Fruit fly (Drosophila melanogaster) whole organism, embryonic: ENCODE measurements around the gene CG32639.

Experiments used
- Adf1 ChIP-seq: fragments of 200-800 bp; sonication (Bioruptor generic); IDR thresholded peaks from 2 replicates; pipeline ENCODE4 v1.3.6; 2022; ENCODE audit warnings: missing biosample characterization, missing genetic modification characterization
- Bgb ChIP-seq: fragments of 200-800 bp; sonication (Bioruptor generic); IDR thresholded peaks from 2 replicates; pipeline ENCODE4 v1.3.6; 2022; ENCODE audit warnings: missing biosample characterization, missing genetic modification characterization; ENCODE audit not compliant: partially characterized antibody
- Blimp-1 ChIP-seq: fragments of 200-800 bp; sonication (Bioruptor generic); optimal IDR thresholded peaks from 3 replicates; lab custom pipeline; 2018; ENCODE audit warnings: missing biosample characterization, missing genetic modification characterization, mild to moderate bottlenecking, moderate library complexity, missing genetic modification reagents
- CG1024 ChIP-seq: fragments of 200-800 bp; sonication (Bioruptor generic); IDR thresholded peaks from 2 replicates; pipeline ENCODE4 v1.3.6; 2022; ENCODE audit warnings: missing biosample characterization, missing genetic modification characterization
- CG11696 ChIP-seq: fragments of 200-800 bp; sonication (Bioruptor generic); IDR thresholded peaks from 2 replicates; pipeline ENCODE4 v1.3.6; 2022; ENCODE audit warnings: missing biosample characterization, missing genetic modification characterization
- CG12769 ChIP-seq: fragments of 200-800 bp; sonication (Bioruptor generic); optimal IDR thresholded peaks from 2 replicates; lab custom pipeline; 2019; ENCODE audit warnings: missing biosample characterization, mild to moderate bottlenecking, missing genetic modification characterization, moderate library complexity
- CG13287 ChIP-seq: fragments of 200-800 bp; sonication (Bioruptor generic); IDR thresholded peaks from 2 replicates; pipeline ENCODE4 v1.3.6; 2022; ENCODE audit warnings: missing biosample characterization, missing genetic modification characterization; ENCODE audit not compliant: partially characterized antibody
- CG15601 ChIP-seq: fragments of 200-800 bp; sonication (Bioruptor generic); optimal IDR thresholded peaks from 3 replicates; lab custom pipeline; 2019; ENCODE audit warnings: missing biosample characterization, mild to moderate bottlenecking, missing genetic modification characterization, moderate library complexity
- CG17385 ChIP-seq: fragments of 200-800 bp; sonication (Bioruptor generic); optimal IDR thresholded peaks from 3 replicates; lab custom pipeline; 2018; ENCODE audit warnings: missing biosample characterization, mild to moderate bottlenecking, missing genetic modification characterization
- CG18599 ChIP-seq: fragments of 200-800 bp; sonication (Bioruptor generic); optimal IDR thresholded peaks from 3 replicates; lab custom pipeline; 2017; ENCODE audit warnings: missing biosample characterization, missing genetic modification characterization, mild to moderate bottlenecking, moderate library complexity, missing genetic modification reagents
- CG34376 ChIP-seq: fragments of 200-800 bp; sonication (Bioruptor generic); optimal IDR thresholded peaks from 2 replicates; lab custom pipeline; 2018; ENCODE audit warnings: missing biosample characterization, mild to moderate bottlenecking, missing genetic modification characterization
- CG3838 ChIP-seq: fragments of 200-800 bp; sonication (Bioruptor generic); optimal IDR thresholded peaks from 3 replicates; lab custom pipeline; 2016; ENCODE audit warnings: missing biosample characterization, missing genetic modification characterization
- CG4328 ChIP-seq: fragments of 200-800 bp; sonication (Bioruptor generic); optimal IDR thresholded peaks from 3 replicates; lab custom pipeline; 2017; ENCODE audit warnings: missing biosample characterization, missing genetic modification reagents, missing genetic modification characterization
- CG6765 ChIP-seq: fragments of 200-800 bp; sonication (Bioruptor generic); optimal IDR thresholded peaks from 3 replicates; lab custom pipeline; 2017; ENCODE audit warnings: missing biosample characterization, mild to moderate bottlenecking, missing genetic modification characterization
- CG8290 ChIP-seq, 3 experiments: fragments of 200-800 bp; sonication (Bioruptor generic); optimal IDR thresholded peaks; 2 replicates each; lab custom pipeline; 2016 to 2019; ENCODE audit warnings: missing biosample characterization in 3 of 3, missing genetic modification characterization in 3 of 3, mild to moderate bottlenecking in 2 of 3, moderate library complexity in 1 of 3
- CG8765 ChIP-seq: fragments of 200-800 bp; sonication (Bioruptor generic); IDR thresholded peaks from 2 replicates; pipeline ENCODE4 v1.3.6; 2022; ENCODE audit warnings: missing biosample characterization, missing genetic modification characterization
- CrebB ChIP-seq: fragments of 200-800 bp; sonication (Bioruptor generic); optimal IDR thresholded peaks from 3 replicates; lab custom pipeline; 2018; ENCODE audit warnings: missing biosample characterization, mild to moderate bottlenecking, missing genetic modification characterization
- ERR ChIP-seq: fragments of 200-800 bp; sonication (Bioruptor generic); optimal IDR thresholded peaks from 2 replicates; lab custom pipeline; 2016; ENCODE audit warnings: missing biosample characterization, missing genetic modification characterization
- Fer1 ChIP-seq: fragments of 200-800 bp; sonication (Bioruptor generic); optimal IDR thresholded peaks from 2 replicates; lab custom pipeline; 2017; ENCODE audit warnings: missing biosample characterization, mild to moderate bottlenecking, missing genetic modification characterization
- HLH4C ChIP-seq: fragments of 200-800 bp; sonication (Bioruptor generic); IDR thresholded peaks from 3 replicates; pipeline ENCODE4 v1.3.6; 2022; ENCODE audit warnings: missing biosample characterization, missing genetic modification characterization; ENCODE audit not compliant: partially characterized antibody
- HLHmδ ChIP-seq: fragments of 200-800 bp; sonication (Bioruptor generic); optimal IDR thresholded peaks from 2 replicates; lab custom pipeline; 2018; ENCODE audit warnings: missing biosample characterization, mild to moderate bottlenecking, missing genetic modification characterization, moderate library complexity
- Hsf ChIP-seq: fragments of 200-800 bp; sonication (Bioruptor generic); optimal IDR thresholded peaks from 3 replicates; lab custom pipeline; 2016; ENCODE audit warnings: missing biosample characterization, missing genetic modification characterization
- Mad ChIP-seq: fragments of 200-800 bp; sonication (Bioruptor generic); optimal IDR thresholded peaks from 2 replicates; lab custom pipeline; 2016; ENCODE audit warnings: missing biosample characterization, missing genetic modification characterization
- Med ChIP-seq: fragments of 200-800 bp; sonication (Bioruptor generic); peaks from one replicate; lab custom pipeline; 2016; ENCODE audit warnings: missing biosample characterization, missing genetic modification characterization, mild to moderate bottlenecking, inconsistent platforms, moderate library complexity
- NFAT ChIP-seq: fragments of 200-800 bp; sonication (Bioruptor generic); IDR thresholded peaks from 2 replicates; pipeline ENCODE4 v1.3.6; 2022; ENCODE audit warnings: missing biosample characterization, missing genetic modification characterization
- Trl ChIP-seq, 3 experiments: fragments of >200 bp in 2 of 3; fragments of 200-800 bp in 1 of 3; sonication (Bioruptor generic) in 1 of 3; optimal IDR thresholded peaks; 2 replicates in 1 of 3; 3 replicates in 2 of 3; lab custom pipeline; 2016 to 2017; ENCODE audit warnings: missing biosample characterization in 1 of 3, missing genetic modification characterization in 1 of 3
- Xrp1 ChIP-seq: fragments of 200-800 bp; sonication (Bioruptor generic); IDR thresholded peaks from 2 replicates; pipeline ENCODE4 v1.3.6; 2022; ENCODE audit warnings: missing biosample characterization, missing genetic modification characterization
- abd-A ChIP-seq: fragments of 200-800 bp; sonication (Bioruptor generic); optimal IDR thresholded peaks from 3 replicates; lab custom pipeline; 2019; ENCODE audit warnings: missing biosample characterization, mild to moderate bottlenecking, missing genetic modification characterization, moderate library complexity
- cas ChIP-seq: fragments of 200-800 bp; sonication (Bioruptor generic); IDR thresholded peaks from 2 replicates; pipeline ENCODE4 v1.3.6; 2022; ENCODE audit warnings: missing biosample characterization, missing genetic modification characterization
- cg ChIP-seq: fragments of 200-800 bp; sonication (Bioruptor generic); optimal IDR thresholded peaks from 3 replicates; lab custom pipeline; 2019; ENCODE audit warnings: missing biosample characterization, mild to moderate bottlenecking, missing genetic modification characterization, moderate library complexity
- cwo ChIP-seq: fragments of 200-800 bp; sonication (Bioruptor generic); optimal IDR thresholded peaks from 3 replicates; lab custom pipeline; 2017; ENCODE audit warnings: missing biosample characterization, missing genetic modification characterization, mild to moderate bottlenecking, moderate library complexity, missing genetic modification reagents
- ewg ChIP-seq: fragments of 200-800 bp; sonication (Bioruptor generic); optimal IDR thresholded peaks from 3 replicates; lab custom pipeline; 2017; ENCODE audit warnings: mild to moderate bottlenecking, missing biosample characterization, missing genetic modification reagents, missing genetic modification characterization
- exex ChIP-seq: fragments of 200-800 bp; sonication (Bioruptor generic); optimal IDR thresholded peaks from 4 replicates; lab custom pipeline; 2018; ENCODE audit warnings: missing biosample characterization, mild to moderate bottlenecking, missing genetic modification characterization, moderate library complexity
- ftz-f1 ChIP-seq: fragments of 200-800 bp; sonication (Bioruptor generic); optimal IDR thresholded peaks from 2 replicates; lab custom pipeline; 2016; ENCODE audit warnings: missing biosample characterization, missing genetic modification characterization
- gfzf ChIP-seq: fragments of 200-800 bp; sonication (Bioruptor generic); optimal IDR thresholded peaks from 2 replicates; lab custom pipeline; 2016; ENCODE audit warnings: missing biosample characterization, mild to moderate bottlenecking, missing genetic modification characterization, moderate library complexity
- insv ChIP-seq, 2 experiments: fragments of 200-800 bp; sonication (Bioruptor generic); optimal IDR thresholded peaks; 3 replicates each; lab custom pipeline; 2016 to 2018; ENCODE audit warnings: missing biosample characterization in 2 of 2, missing genetic modification characterization in 2 of 2
- kni ChIP-seq: fragments of 200-800 bp; sonication (Bioruptor generic); optimal IDR thresholded peaks from 3 replicates; lab custom pipeline; 2017; ENCODE audit warnings: mild to moderate bottlenecking, missing biosample characterization, missing genetic modification reagents, missing genetic modification characterization
- lab ChIP-seq: fragments of 200-800 bp; sonication (Bioruptor generic); optimal IDR thresholded peaks from 3 replicates; lab custom pipeline; 2017; ENCODE audit warnings: missing biosample characterization, missing genetic modification characterization, mild to moderate bottlenecking, moderate library complexity, missing genetic modification reagents
- lola ChIP-seq, 3 experiments: fragments of >200 bp in 2 of 3; fragments of 200-800 bp in 1 of 3; sonication (Bioruptor generic) in 1 of 3; optimal IDR thresholded peaks; 2 replicates each; lab custom pipeline; 2017 to 2019; ENCODE audit warnings: missing biosample characterization in 3 of 3, missing genetic modification characterization in 3 of 3, mild to moderate bottlenecking in 1 of 3, moderate library complexity in 1 of 3
- mirr ChIP-seq: fragments of 200-800 bp; sonication (Bioruptor generic); optimal IDR thresholded peaks from 3 replicates; lab custom pipeline; 2018; ENCODE audit warnings: missing biosample characterization, mild to moderate bottlenecking, missing genetic modification characterization
- pros ChIP-seq: fragments of 200-800 bp; sonication (Bioruptor generic); optimal IDR thresholded peaks from 3 replicates; lab custom pipeline; 2019; ENCODE audit warnings: missing biosample characterization, mild to moderate bottlenecking, missing genetic modification characterization, moderate library complexity
- row ChIP-seq: fragments of 200-800 bp; sonication (Bioruptor generic); IDR thresholded peaks from 3 replicates; pipeline ENCODE4 v1.3.6; 2022; ENCODE audit warnings: missing biosample characterization, missing genetic modification characterization
- sd ChIP-seq: fragments of 200-800 bp; sonication (Bioruptor generic); optimal IDR thresholded peaks from 3 replicates; lab custom pipeline; 2018; ENCODE audit warnings: missing biosample characterization, mild to moderate bottlenecking, missing genetic modification characterization, moderate library complexity
- so ChIP-seq: fragments of 200-800 bp; sonication (Bioruptor generic); IDR thresholded peaks from 3 replicates; pipeline ENCODE4 v1.3.6; 2022; ENCODE audit warnings: missing biosample characterization, missing genetic modification characterization
- sqz ChIP-seq: fragments of 200-800 bp; sonication (Bioruptor generic); optimal IDR thresholded peaks from 3 replicates; lab custom pipeline; 2018; ENCODE audit warnings: missing biosample characterization, mild to moderate bottlenecking, missing genetic modification characterization
- z ChIP-seq: fragments of 200-800 bp; sonication (Bioruptor generic); IDR thresholded peaks from 3 replicates; pipeline ENCODE4 v1.3.6; 2022; ENCODE audit warnings: missing biosample characterization, missing genetic modification characterization
- zf30C ChIP-seq: fragments of 200-800 bp; sonication (Bioruptor generic); optimal IDR thresholded peaks from 3 replicates; lab custom pipeline; 2018; ENCODE audit warnings: missing biosample characterization, mild to moderate bottlenecking, missing genetic modification characterization

CG32639 gene

DNA sequence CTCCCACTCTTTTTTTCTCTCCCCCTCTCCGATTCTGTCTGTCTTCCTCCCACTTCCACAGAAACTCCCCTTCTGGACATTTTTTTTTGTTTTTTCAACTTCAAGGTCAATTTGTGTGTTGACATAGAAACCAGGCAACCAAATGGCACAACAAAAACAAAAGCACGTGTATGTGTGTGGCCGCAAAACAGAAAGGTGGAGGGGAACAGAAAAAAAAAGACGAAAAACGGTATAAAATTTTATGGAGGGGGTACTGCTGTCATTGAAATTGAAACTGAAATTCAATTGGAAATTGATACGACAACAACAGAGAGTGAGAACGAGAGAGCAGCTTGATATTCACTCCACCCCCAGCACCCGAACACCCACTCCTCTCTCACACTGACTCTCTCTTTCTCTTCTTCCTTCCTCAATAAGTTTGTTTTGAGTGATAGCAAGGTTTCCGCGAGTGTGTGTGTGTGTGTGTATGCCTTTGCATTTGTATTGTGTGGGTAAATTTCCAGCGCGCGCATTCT lies 42.2 kb upstream of the CG32639 start:
- TF ChIP-seq CG15601 (tag; lab: Kevin White, UChicago) (peak; percentile 99), Adf1 (GFP tag; lab: Robert Waterston, UW) (no peak), Bgb (GFP tag; lab: Robert Waterston, UW) (peak; percentile 8; the same call in 1 of the 2 replicates), lab (GFP tag; lab: Kevin White, UChicago) (peak; percentile 6), row (GFP tag; lab: Robert Waterston, UW) (peak; percentile 12; the same call in 1 of the 3 replicates), CG17385 (GFP tag; lab: Kevin White, UChicago) (peak; percentile 55), exex (peak; percentile 2), NFAT (0 out of 2 replicates have a peak, but pooled peaks have one; percentile 26), sqz (GFP tag; lab: Kevin White, UChicago) (peak; percentile 71), Xrp1 (no peak), CG34376 (peak; percentile 49), CG12769 (tag; lab: Kevin White, UChicago) (peak; percentile 4), CG8290 (GFP tag; optimal IDR thresholded peaks at IDR 0.05; lab: Kevin White, UChicago) (no peak), CG8290 (tag; optimal IDR thresholded peaks at IDR 0.05; lab: Kevin White, UChicago) (peak in 1 of 2 experiments; percentile 25), sd (tag; lab: Kevin White, UChicago) (peak; percentile 35), ewg (GFP tag; lab: Kevin White, UChicago) (peak; percentile 60), CG18599 (GFP tag; lab: Kevin White, UChicago) (peak; percentile 3), HLH4C (GFP tag; lab: Robert Waterston, UW) (0 out of 3 replicates have a peak, but pooled peaks have one; percentile 7), kni (peak; percentile 53), lola (GFP tag; optimal IDR thresholded peaks at IDR 0.05; lab: Kevin White, UChicago) (peak in 1 of 3 experiments; percentile 24), insv (GFP tag; optimal IDR thresholded peaks at IDR 0.05; lab: Kevin White, UChicago) (peak in 1 of 2 experiments; percentile 61), zf30C (GFP tag; lab: Kevin White, UChicago) (no peak), so (GFP tag; lab: Robert Waterston, UW) (peak; percentile 53; the same call in 1 of the 3 replicates), Fer1 (GFP tag; lab: Kevin White, UChicago) (peak; percentile 30), Mad (GFP tag; lab: Kevin White, UChicago) (no peak), z (peak; percentile 65; the same call in 1 of the 3 replicates), CG4328 (GFP tag; lab: Kevin White, UChicago) (no peak), abd-A (tag; lab: Kevin White, UChicago) (peak; percentile 24), cg (GFP tag; lab: Kevin White, UChicago) (peak; percentile 81), CG8765 (no peak), HLHmδ (GFP tag; lab: Kevin White, UChicago) (peak; percentile 11), CrebB (tag; lab: Kevin White, UChicago) (no peak), cas (GFP tag; lab: Robert Waterston, UW) (no peak), Blimp-1 (GFP tag; lab: Kevin White, UChicago) (peak; percentile 81), gfzf (GFP tag; lab: Kevin White, UChicago) (no peak), cwo (peak; percentile 70), Med (peak; percentile 55), ERR (peak; percentile 30), CG13287 (GFP tag; lab: Robert Waterston, UW) (peak; percentile 14; the same call in 1 of the 2 replicates), CG3838 (GFP tag; lab: Kevin White, UChicago) (no peak), CG11696 (GFP tag; lab: Robert Waterston, UW) (peak; percentile 39), Trl (optimal IDR thresholded peaks at IDR 0.05; lab: Kevin White, UChicago) (peak; percentile 76 to 86), Trl (GFP tag; optimal IDR thresholded peaks at IDR 0.05; lab: Kevin White, UChicago) (no peak), ftz-f1 (GFP tag; lab: Kevin White, UChicago) (peak; percentile 88), Hsf (GFP tag; lab: Kevin White, UChicago) (no peak), CG1024 (GFP tag; lab: Robert Waterston, UW) (no peak), pros (GFP tag; lab: Kevin White, UChicago) (peak; percentile 30), mirr (GFP tag; lab: Kevin White, UChicago) (peak; percentile 29), CG6765 (GFP tag; lab: Kevin White, UChicago) (peak; percentile 23)
